Worm (Caenorhabditis elegans) whole organism, young adult: ENCODE results near the gene gcy-34.

Experiments
- F33H1.4 ChIP-seq: fragments of 200-800 bp; sonication (Bioruptor generic); IDR thresholded peaks from 2 replicates; pipeline ENCODE4 v1.3.6; 2022; ENCODE audit warnings: missing genetic modification reagents, missing genetic modification characterization, missing compliant biosample characterization
- attf-5 ChIP-seq: fragments of 200-800 bp; sonication (Bioruptor generic); optimal IDR thresholded peaks from 2 replicates; lab custom pipeline; 2018; ENCODE audit warnings: mild to moderate bottlenecking, missing genetic modification characterization, missing compliant biosample characterization
- die-1 ChIP-seq: sonication (generic microtip); optimal IDR thresholded peaks from 2 replicates; lab custom pipeline; 2016; ENCODE audit warnings: missing genotype, mild to moderate bottlenecking, missing genetic modification characterization, missing compliant biosample characterization
- dpl-1 ChIP-seq: fragments of 150-350 bp; optimal IDR thresholded peaks from 2 replicates; lab custom pipeline; 2014; ENCODE audit warnings: missing biosample characterization, missing genetic modification reagents, missing genetic modification characterization
- madf-10 ChIP-seq: sonication (generic microtip); optimal IDR thresholded peaks from 2 replicates; lab custom pipeline; 2016; ENCODE audit warnings: mild to moderate bottlenecking, missing genetic modification characterization, missing compliant biosample characterization
- madf-6 ChIP-seq: fragments of 200-800 bp; sonication (Bioruptor generic); IDR thresholded peaks from 2 replicates; pipeline ENCODE4 v1.3.6; 2022; ENCODE audit warnings: missing genetic modification reagents, missing genetic modification characterization, missing compliant biosample characterization
- nfya-2 ChIP-seq: fragments of 200-800 bp; sonication (Bioruptor generic); IDR thresholded peaks from 2 replicates; pipeline ENCODE4 v1.3.6; 2022; ENCODE audit warnings: missing genetic modification reagents, missing genetic modification characterization, missing compliant biosample characterization
- rec-8 ChIP-seq, 2 experiments: sonication (generic microtip); optimal IDR thresholded peaks; 2 replicates each; lab custom pipeline; 2016; ENCODE audit warnings: mild to moderate bottlenecking in 2 of 2, missing genetic modification characterization in 2 of 2, missing genetic modification reagents in 2 of 2, missing genotype in 2 of 2, missing biosample characterization in 1 of 2, missing compliant biosample characterization in 1 of 2, moderate library complexity in 1 of 2
- unc-130 ChIP-seq: sonication (generic microtip); optimal IDR thresholded peaks from 2 replicates; lab custom pipeline; 2016; ENCODE audit warnings: missing genetic modification reagents, missing genetic modification characterization, missing compliant biosample characterization
- unc-62 ChIP-seq: fragments of 150-350 bp; optimal IDR thresholded peaks from 2 replicates; lab custom pipeline; 2014; ENCODE audit warnings: missing biosample characterization, missing genetic modification reagents, missing genetic modification characterization
- ztf-26 ChIP-seq: sonication (generic microtip); optimal IDR thresholded peaks from 2 replicates; lab custom pipeline; 2017; ENCODE audit warnings: missing genetic modification characterization, missing compliant biosample characterization

- TF ChIP-seq ztf-26 (tag; lab: Kevin White, UChicago) (no peak), die-1 (tag; lab: Kevin White, UChicago) (no peak), unc-130 (no peak), F33H1.4 (GFP tag; lab: Robert Waterston, UW) (no peak), madf-6 (GFP tag; lab: Robert Waterston, UW) (no peak), dpl-1 (GFP tag; lab: Kevin White, UChicago) (no peak), madf-10 (tag; lab: Kevin White, UChicago) (no peak), nfya-2 (GFP tag; lab: Robert Waterston, UW) (no peak), unc-62 (GFP tag; lab: Kevin White, UChicago) (no peak), attf-5 (no peak), rec-8 (tag; optimal IDR thresholded peaks at IDR 0.05; lab: Kevin White, UChicago) (no peak)
Measured at ce11 chrV:13414585-13414984, 28.9 kb upstream of the gcy-34 start, which contains the start of gene cut-2.
